Worm (Caenorhabditis elegans) whole organism, L4 larva: ENCODE data around the gene hsp-12.6.

Experiments
- F10B5.3 ChIP-seq: sonication (generic microtip); optimal IDR thresholded peaks from 2 replicates; lab custom pipeline; 2016; ENCODE audit warnings: mild to moderate bottlenecking, missing genetic modification characterization, missing compliant biosample characterization
- F49E8.2 ChIP-seq: sonication (generic microtip); optimal IDR thresholded peaks from 2 replicates; lab custom pipeline; 2016; ENCODE audit warnings: missing compliant biosample characterization, mild to moderate bottlenecking, missing genetic modification characterization, borderline replicate concordance
- T20F7.1 ChIP-seq: fragments of 200-800 bp; sonication (Bioruptor generic); optimal IDR thresholded peaks from 2 replicates; lab custom pipeline; 2018; ENCODE audit warnings: mild to moderate bottlenecking, missing genetic modification characterization, missing compliant biosample characterization
- Y105C5A.15 ChIP-seq: fragments of 200-800 bp; sonication (Bioruptor generic); IDR thresholded peaks from 2 replicates; pipeline ENCODE4 v1.3.6; 2022; ENCODE audit warnings: missing genetic modification characterization, missing compliant biosample characterization
- Y5F2A.4 ChIP-seq: fragments of 200-800 bp; sonication (Bioruptor generic); optimal IDR thresholded peaks from 2 replicates; lab custom pipeline; 2018; ENCODE audit warnings: mild to moderate bottlenecking, missing genetic modification characterization, missing compliant biosample characterization
- Y75B8A.6 ChIP-seq: fragments of 200-800 bp; sonication (Bioruptor generic); IDR thresholded peaks from 2 replicates; pipeline ENCODE4 v1.3.6; 2022; ENCODE audit warnings: missing genetic modification reagents, missing genetic modification characterization, missing compliant biosample characterization
- ZK337.2 ChIP-seq: fragments of 200-800 bp; sonication (Bioruptor generic); IDR thresholded peaks from 2 replicates; pipeline ENCODE4 v1.3.6; 2022; ENCODE audit warnings: missing genetic modification reagents, missing genetic modification characterization, missing compliant biosample characterization
- aha-1 ChIP-seq: fragments of 150-350 bp; peaks from one replicate; lab custom pipeline; 2014; ENCODE audit warnings: missing biosample characterization, missing genetic modification characterization
- ama-1 ChIP-seq: fragments of 150-350 bp; optimal IDR thresholded peaks from 2 replicates; lab custom pipeline; 2014; ENCODE audit warnings: inconsistent platforms, mixed read lengths
- ceh-62 ChIP-seq: sonication (generic microtip); optimal IDR thresholded peaks from 2 replicates; lab custom pipeline; 2017; ENCODE audit warnings: missing biosample characterization, missing genetic modification characterization
- ces-1 ChIP-seq: fragments of 150-350 bp; sonication (generic microtip); optimal IDR thresholded peaks from 4 replicates; lab custom pipeline; 2014; ENCODE audit warnings: missing biosample characterization, missing genetic modification reagents, missing genetic modification characterization
- daf-19 ChIP-seq: fragments of 200-800 bp; sonication (Bioruptor generic); conservative IDR thresholded peaks from 2 replicates; pipeline ENCODE4 v1.3.6; 2022; ENCODE audit warnings: missing genetic modification characterization, missing compliant biosample characterization
- dmd-6 ChIP-seq: fragments of 200-800 bp; sonication (Bioruptor generic); IDR thresholded peaks from 2 replicates; pipeline ENCODE4 v1.3.6; 2022; ENCODE audit warnings: missing genetic modification reagents, missing genetic modification characterization, missing compliant biosample characterization
- dmd-8 ChIP-seq: fragments of 200-800 bp; sonication (Bioruptor generic); IDR thresholded peaks from 2 replicates; pipeline ENCODE4 v1.3.6; 2022; ENCODE audit warnings: missing genetic modification characterization, missing compliant biosample characterization
- dve-1 ChIP-seq: sonication (generic microtip); optimal IDR thresholded peaks from 2 replicates; lab custom pipeline; 2017; ENCODE audit warnings: antibody characterized with exemption, mild to moderate bottlenecking, missing genetic modification characterization, missing compliant biosample characterization; ENCODE audit not compliant: insufficient read depth
- egl-43 ChIP-seq: fragments of 200-800 bp; sonication (Bioruptor generic); IDR thresholded peaks from 2 replicates; pipeline ENCODE4 v1.3.6; 2022; ENCODE audit warnings: missing genetic modification reagents, missing genetic modification characterization, missing compliant biosample characterization
- fkh-10 ChIP-seq: fragments of 150-350 bp; optimal IDR thresholded peaks from 2 replicates; lab custom pipeline; 2014; ENCODE audit warnings: missing biosample characterization, missing genetic modification reagents, missing genetic modification characterization
- fos-1 ChIP-seq: fragments of 150-350 bp; optimal IDR thresholded peaks from 2 replicates; lab custom pipeline; 2014; ENCODE audit warnings: missing biosample characterization, missing genetic modification characterization
- hlh-11 ChIP-seq: fragments of 200-800 bp; sonication (Bioruptor generic); optimal IDR thresholded peaks from 2 replicates; lab custom pipeline; 2018; ENCODE audit warnings: mild to moderate bottlenecking, missing genetic modification characterization, missing compliant biosample characterization
- lin-1 ChIP-seq: fragments of 200-800 bp; sonication (Bioruptor generic); IDR thresholded peaks from 2 replicates; pipeline ENCODE4 v1.3.6; 2022; ENCODE audit warnings: missing genetic modification reagents, missing genetic modification characterization, missing compliant biosample characterization
- lin-13 ChIP-seq: fragments of 150-350 bp; optimal IDR thresholded peaks from 2 replicates; lab custom pipeline; 2014; ENCODE audit warnings: missing biosample characterization, missing genetic modification reagents, missing genetic modification characterization
- lin-29 ChIP-seq: fragments of 200-800 bp; sonication (Bioruptor generic); IDR thresholded peaks from 2 replicates; pipeline ENCODE4 v1.3.6; 2022; ENCODE audit warnings: missing genetic modification reagents, missing genetic modification characterization, missing compliant biosample characterization
- lin-38 ChIP-seq: fragments of 200-800 bp; sonication (Bioruptor generic); IDR thresholded peaks from 2 replicates; pipeline ENCODE4 v1.3.6; 2022; ENCODE audit warnings: missing genetic modification reagents, missing genetic modification characterization, missing compliant biosample characterization
- lsy-2 ChIP-seq, 2 experiments: fragments of 150-350 bp in 1 of 2; sonication (generic microtip) in 1 of 2; optimal IDR thresholded peaks; 2 replicates each; lab custom pipeline; 2014 to 2017; ENCODE audit warnings: missing biosample characterization in 2 of 2, missing genetic modification characterization in 2 of 2
- mdl-1 ChIP-seq, 2 experiments: fragments of 150-350 bp in 1 of 2; sonication (generic microtip) in 1 of 2; optimal IDR thresholded peaks; 2 replicates each; lab custom pipeline; 2014 to 2017; ENCODE audit warnings: missing biosample characterization in 2 of 2, missing genetic modification characterization in 2 of 2
- mdt-29 ChIP-seq: fragments of 200-800 bp; sonication (Bioruptor generic); IDR thresholded peaks from 2 replicates; pipeline ENCODE4 v1.3.6; 2022; ENCODE audit warnings: missing genetic modification reagents, missing genetic modification characterization, missing compliant biosample characterization
- mes-2 ChIP-seq: sonication (generic microtip); optimal IDR thresholded peaks from 2 replicates; lab custom pipeline; 2016; ENCODE audit warnings: missing genotype, mild to moderate bottlenecking, missing genetic modification characterization, missing compliant biosample characterization; ENCODE audit not compliant: poor library complexity, severe bottlenecking
- mxl-3 ChIP-seq: fragments of 200-800 bp; sonication (Bioruptor generic); optimal IDR thresholded peaks from 2 replicates; lab custom pipeline; 2018; ENCODE audit warnings: mild to moderate bottlenecking, missing genetic modification characterization, missing compliant biosample characterization
- nhr-10 ChIP-seq: fragments of 150-350 bp; optimal IDR thresholded peaks from 2 replicates; lab custom pipeline; 2014; ENCODE audit warnings: missing biosample characterization, missing genetic modification characterization
- nhr-11 ChIP-seq: fragments of 150-350 bp; optimal IDR thresholded peaks from 2 replicates; lab custom pipeline; 2014; ENCODE audit warnings: missing biosample characterization, missing genetic modification characterization
- nhr-41 ChIP-seq: fragments of 200-800 bp; sonication (Bioruptor generic); IDR thresholded peaks from 2 replicates; pipeline ENCODE4 v1.3.6; 2022; ENCODE audit warnings: missing genetic modification reagents, missing genetic modification characterization, missing compliant biosample characterization
- nhr-76 ChIP-seq: fragments of 150-350 bp; optimal IDR thresholded peaks from 2 replicates; lab custom pipeline; 2014; ENCODE audit warnings: missing biosample characterization, missing genetic modification characterization
- pha-4 ChIP-seq, 2 experiments: fragments of 150-350 bp in 1 of 2; fragments of 200-800 bp in 1 of 2; sonication (Bioruptor generic) in 1 of 2; IDR thresholded peaks in 1 of 2; optimal IDR thresholded peaks in 1 of 2; 2 replicates each; pipeline versions ENCODE4 v1.3.6 to Lab custom; 2014 to 2022; ENCODE audit warnings: missing genetic modification characterization in 2 of 2, missing genetic modification reagents in 2 of 2, missing biosample characterization in 1 of 2, missing compliant biosample characterization in 1 of 2
- saeg-2 ChIP-seq: fragments of 200-800 bp; sonication (Bioruptor generic); IDR thresholded peaks from 2 replicates; pipeline ENCODE4 v1.3.6; 2022; ENCODE audit warnings: missing genetic modification reagents, missing genetic modification characterization, missing compliant biosample characterization
- set-16 ChIP-seq: fragments of 200-800 bp; sonication (Bioruptor generic); IDR thresholded peaks from 2 replicates; pipeline ENCODE4 v1.3.6; 2022; ENCODE audit warnings: missing genetic modification reagents, missing genetic modification characterization, missing compliant biosample characterization
- skn-1 ChIP-seq: fragments of 150-350 bp; optimal IDR thresholded peaks from 2 replicates; lab custom pipeline; 2014; ENCODE audit warnings: missing biosample characterization, missing genetic modification characterization
- snpc-1.2 ChIP-seq: fragments of 200-800 bp; sonication (Bioruptor generic); IDR thresholded peaks from 2 replicates; pipeline ENCODE4 v1.3.6; 2022; ENCODE audit warnings: missing genetic modification reagents, missing genetic modification characterization, missing compliant biosample characterization
- snpc-4 ChIP-seq: fragments of 150-350 bp; optimal IDR thresholded peaks from 2 replicates; lab custom pipeline; 2014; ENCODE audit warnings: missing biosample characterization, missing genetic modification characterization
- spr-1 ChIP-seq: sonication (generic microtip); optimal IDR thresholded peaks from 2 replicates; lab custom pipeline; 2016; ENCODE audit warnings: mild to moderate bottlenecking, missing genetic modification characterization, missing compliant biosample characterization
- spr-3 ChIP-seq: fragments of 200-800 bp; sonication (Bioruptor generic); optimal IDR thresholded peaks from 2 replicates; lab custom pipeline; 2018; ENCODE audit warnings: mild to moderate bottlenecking, missing genetic modification characterization, missing compliant biosample characterization
- unc-39 ChIP-seq: sonication (generic microtip); optimal IDR thresholded peaks from 2 replicates; lab custom pipeline; 2017; ENCODE audit warnings: missing biosample characterization, missing genetic modification characterization
- zip-2 ChIP-seq: fragments of 150-350 bp; optimal IDR thresholded peaks from 2 replicates; lab custom pipeline; 2014; ENCODE audit warnings: missing biosample characterization, missing genetic modification characterization

The hsp-12.6 gene

DNA sequence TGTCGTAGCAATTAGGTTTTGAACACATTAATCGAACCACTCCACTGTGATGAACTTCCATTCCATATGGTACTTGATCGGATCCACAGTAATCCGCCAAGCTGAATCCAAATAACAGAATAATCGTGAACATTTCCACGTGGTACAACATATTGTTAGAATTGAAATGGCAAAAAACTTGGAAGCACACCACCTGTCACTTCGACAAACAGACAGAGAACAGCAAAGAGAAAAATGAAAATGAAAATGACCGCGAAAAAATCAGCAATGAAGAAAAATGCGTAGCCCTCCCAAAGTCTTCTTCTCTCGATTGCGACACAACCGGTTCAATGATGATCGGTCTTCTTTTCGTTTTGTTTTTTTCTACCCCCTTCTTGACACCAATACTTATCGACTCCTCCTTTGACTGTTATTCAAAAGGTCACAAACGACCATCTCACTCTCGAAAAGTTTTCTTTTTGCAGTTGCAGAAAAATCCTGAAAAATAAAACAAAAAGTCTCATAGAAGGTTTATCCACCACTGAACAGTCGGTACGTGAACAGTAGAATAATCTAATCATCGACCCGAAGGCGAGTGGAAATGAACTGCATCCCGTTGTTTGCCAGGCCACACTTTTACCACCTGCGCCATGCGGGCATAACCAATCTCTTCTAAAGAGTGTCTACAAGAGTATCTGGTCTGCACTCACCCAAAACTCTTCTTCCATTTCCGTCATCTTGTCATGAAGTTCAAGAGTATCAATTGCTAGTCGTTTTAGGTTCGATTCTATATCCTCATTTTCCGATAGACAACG is 30.3 kb upstream of the hsp-12.6 start, which contains the start of gene wrt-3 (continued):
- TF ChIP-seq Y5F2A.4: peak; percentile 89
- peak; percentile 75; the same call in 1 of the 2 replicates for TF ChIP-seq nhr-41
- TF ChIP-seq zip-2 (tag; lab: Kevin White, UChicago): no peak
- peak; percentile 72 for TF ChIP-seq ZK337.2
- TF ChIP-seq ces-1: no peak
- TF ChIP-seq nhr-11 (tag; lab: Kevin White, UChicago): no peak
- TF ChIP-seq lin-1 (GFP tag; lab: Robert Waterston, UW): no peak; the same call in none of the 2 replicates
- TF ChIP-seq, all 104 proteins: peak for 47

DNA sequence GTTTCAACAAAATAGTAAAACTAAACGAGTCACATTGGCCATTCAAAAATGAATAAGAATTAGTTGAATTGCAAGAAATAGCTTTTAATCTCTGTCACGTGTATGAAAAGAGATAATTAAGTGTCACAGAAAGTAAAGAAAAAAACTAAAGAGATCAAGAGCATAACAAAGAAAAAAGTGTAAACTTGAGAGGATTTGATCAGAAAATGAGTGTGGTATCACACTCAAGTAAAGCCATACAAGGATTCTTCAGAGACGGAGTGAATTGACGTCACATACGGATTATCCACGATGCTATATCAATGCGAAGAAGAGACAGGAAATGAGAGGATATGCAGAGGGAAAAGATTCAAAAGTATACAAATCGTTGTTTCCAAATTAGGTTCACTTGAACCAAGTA is 22.3 kb upstream of the hsp-12.6 start:
- no peak for TF ChIP-seq lin-29
- TF ChIP-seq fkh-10 (GFP tag; lab: Kevin White, UChicago): no peak

DNA sequence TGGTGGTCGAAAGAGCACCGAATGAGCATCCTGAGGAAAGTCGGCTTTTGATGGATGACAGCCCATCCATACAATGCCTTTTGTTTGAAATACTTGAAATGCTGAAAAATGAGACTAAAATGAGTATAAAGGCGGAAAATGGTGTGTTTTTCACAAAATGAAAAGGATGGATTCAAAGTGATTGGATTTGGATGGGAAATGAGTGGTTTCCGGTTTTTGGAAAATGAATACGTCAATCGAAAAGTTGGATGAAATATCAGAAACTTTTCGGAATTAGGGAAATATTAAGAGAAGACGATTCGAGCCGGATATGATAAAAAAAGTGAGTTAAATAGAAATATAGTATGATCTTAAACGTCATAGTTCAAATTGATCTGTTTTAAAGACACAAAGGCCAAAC is 20.4 kb upstream of the hsp-12.6 start, which contains the start of gene F38E11.6:
Gene F38E11.6 (minus strand): TSS at position 101 of the 400 bp plus-strand sequence.
- no peak for TF ChIP-seq Y5F2A.4

DNA sequence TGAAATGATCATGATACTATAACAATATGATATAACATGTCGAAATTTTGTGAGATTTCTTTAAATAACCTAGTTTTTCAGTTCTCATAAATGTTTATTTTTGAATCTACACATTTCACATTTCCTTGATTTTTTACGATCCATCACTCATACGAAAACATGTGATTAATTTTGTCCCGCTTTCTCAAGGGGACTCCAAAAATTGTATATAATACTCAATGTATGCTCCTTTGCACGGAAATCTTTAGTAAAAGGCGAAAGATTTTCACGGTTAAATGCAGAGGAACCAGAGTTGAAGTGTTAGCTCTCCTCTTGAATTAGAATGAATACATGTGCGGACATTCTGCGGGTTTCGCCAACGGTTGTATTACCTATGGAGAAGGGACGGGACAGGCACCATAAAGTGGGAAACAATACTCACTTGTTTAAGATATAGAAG is 17.3 kb upstream of the hsp-12.6 start:
- TF ChIP-seq lsy-2 (tag; optimal IDR thresholded peaks at IDR 0.05; lab: Kevin White, UChicago) (no peak), mdt-29 (GFP tag; lab: Robert Waterston, UW) (no peak), snpc-1.2 (peak; percentile 90), spr-1 (tag; lab: Kevin White, UChicago) (no peak), mxl-3 (GFP tag; lab: Kevin White, UChicago) (no peak), snpc-4 (tag; lab: Kevin White, UChicago) (peak; percentile 32), lin-38 (GFP tag; lab: Robert Waterston, UW) (peak; percentile 29; the same call in 1 of the 2 replicates), F49E8.2 (tag; lab: Kevin White, UChicago) (peak; percentile 58), aha-1 (peak; percentile 61)

DNA sequence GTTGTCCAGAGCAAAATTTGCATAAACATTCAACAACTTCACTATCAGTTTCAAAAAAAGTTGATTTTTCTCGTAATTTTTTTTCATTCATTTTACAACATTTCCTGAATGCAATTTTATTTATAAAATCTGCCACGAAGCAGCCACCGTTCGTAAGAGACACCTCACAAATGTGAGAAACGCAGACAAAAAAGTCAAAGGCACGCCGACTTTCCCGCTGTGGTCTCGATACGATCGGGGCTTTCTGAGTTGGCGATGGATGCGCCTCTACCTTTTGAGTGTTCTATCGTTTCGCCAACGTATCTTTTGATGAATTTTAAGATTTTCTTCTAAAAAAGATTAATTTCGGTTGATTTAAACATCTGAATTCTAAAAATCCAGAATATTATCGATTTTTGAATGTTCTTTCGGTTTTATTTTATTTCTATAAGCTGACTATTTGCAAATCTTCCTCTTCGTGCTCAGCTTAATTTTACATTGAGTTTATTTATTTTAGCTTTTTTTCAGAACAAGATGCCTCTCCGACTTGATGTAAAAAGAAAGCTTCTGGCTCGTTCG is 12.3 kb upstream of the hsp-12.6 start, which contains the start of gene copb-2:
Gene copb-2 (plus strand): TSS at position 508 of the 558 bp plus-strand sequence.
- TF ChIP-seq nhr-10 (tag; lab: Kevin White, UChicago) (no peak), skn-1 (tag; lab: Kevin White, UChicago) (no peak), hlh-11 (tag; lab: Kevin White, UChicago) (no peak), dmd-8 (no peak), mdl-1 (tag; optimal IDR thresholded peaks at IDR 0.05; lab: Kevin White, UChicago) (peak in 1 of 2 experiments; percentile 33), lin-13 (GFP tag; lab: Kevin White, UChicago) (peak; percentile 52), dmd-6 (GFP tag; lab: Robert Waterston, UW) (no peak; the same call in 1 of the 2 replicates), Y75B8A.6 (GFP tag; lab: Robert Waterston, UW) (no peak), set-16 (GFP tag; lab: Robert Waterston, UW) (no peak), dve-1 (tag; lab: Kevin White, UChicago) (peak; percentile 83), mes-2 (tag; lab: Kevin White, UChicago) (peak; percentile 80), Y105C5A.15 (no peak), T20F7.1 (GFP tag; lab: Kevin White, UChicago) (peak; percentile 4), spr-3 (GFP tag; lab: Kevin White, UChicago) (no peak), saeg-2 (GFP tag; lab: Robert Waterston, UW) (no peak), F49E8.2 (tag; lab: Kevin White, UChicago) (no peak), ceh-62 (tag; lab: Kevin White, UChicago) (no peak), nhr-76 (tag; lab: Kevin White, UChicago) (no peak), fos-1 (tag; lab: Kevin White, UChicago) (no peak), unc-39 (tag; lab: Kevin White, UChicago) (no peak), egl-43 (GFP tag; lab: Robert Waterston, UW) (no peak), daf-19 (GFP tag; lab: Robert Waterston, UW) (no peak), pha-4 (GFP tag; IDR thresholded peaks at IDR 0.05; lab: Robert Waterston, UW) (no peak), pha-4 (tag; optimal IDR thresholded peaks at IDR 0.05; lab: Kevin White, UChicago) (no peak), F10B5.3 (tag; lab: Kevin White, UChicago) (no peak), ama-1 (peak; percentile 10)
